Fruit fly (Drosophila melanogaster) whole organism, embryonic: ENCODE measurements around the gene CG43184.
A peak's percentile ranks its signal among the peaks of the same experiment; 100 is the strongest.

ENCODE experiments used
- Atf-2 ChIP-seq: fragments of 200-800 bp; sonication (Bioruptor generic); optimal IDR thresholded peaks from 2 replicates; lab custom pipeline; 2016; ENCODE audit warnings: missing biosample characterization, missing genetic modification characterization
- Atf6 ChIP-seq: fragments of 200-800 bp; sonication (Bioruptor generic); IDR thresholded peaks from 2 replicates; pipeline ENCODE4 v1.3.6; 2022; ENCODE audit warnings: missing biosample characterization, missing genetic modification characterization
- Bdp1 ChIP-seq: fragments of 200-800 bp; sonication (Bioruptor generic); optimal IDR thresholded peaks from 3 replicates; lab custom pipeline; 2016; ENCODE audit warnings: missing biosample characterization, missing genetic modification characterization
- CG10565 ChIP-seq: fragments of 200-800 bp; sonication (Bioruptor generic); optimal IDR thresholded peaks from 3 replicates; lab custom pipeline; 2016; ENCODE audit warnings: missing biosample characterization, mild to moderate bottlenecking, missing genetic modification characterization
- CG10959 ChIP-seq: fragments of 200-800 bp; sonication (Bioruptor generic); IDR thresholded peaks from 2 replicates; pipeline ENCODE4 v1.3.6; 2022; ENCODE audit warnings: missing biosample characterization, missing genetic modification characterization
- CG11093 ChIP-seq: fragments of 200-800 bp; sonication (Bioruptor generic); IDR thresholded peaks from 3 replicates; pipeline ENCODE4 v1.3.6; 2022; ENCODE audit warnings: missing biosample characterization, missing genetic modification characterization
- CG11695 ChIP-seq: fragments of 200-800 bp; sonication (Bioruptor generic); IDR thresholded peaks from 3 replicates; pipeline ENCODE4 v1.3.6; 2022; ENCODE audit warnings: missing biosample characterization, missing genetic modification characterization
- CG12391 ChIP-seq: fragments of 200-800 bp; sonication (Bioruptor generic); optimal IDR thresholded peaks from 3 replicates; lab custom pipeline; 2018; ENCODE audit warnings: missing biosample characterization, mild to moderate bottlenecking, missing genetic modification characterization, moderate library complexity
- CG13123 ChIP-seq: fragments of 200-800 bp; sonication (Bioruptor generic); optimal IDR thresholded peaks from 2 replicates; lab custom pipeline; 2016; ENCODE audit warnings: missing biosample characterization, missing genetic modification characterization
- CG14965 ChIP-seq: fragments of 200-800 bp; sonication (Bioruptor generic); optimal IDR thresholded peaks from 2 replicates; lab custom pipeline; 2016; ENCODE audit warnings: missing biosample characterization, missing genetic modification characterization, borderline replicate concordance
- CG17829 ChIP-seq: fragments of 200-800 bp; optimal IDR thresholded peaks from 2 replicates; lab custom pipeline; 2019; ENCODE audit warnings: missing biosample characterization, mild to moderate bottlenecking, missing genetic modification characterization, moderate library complexity
- CG3847 ChIP-seq: fragments of 200-800 bp; sonication (Bioruptor generic); IDR thresholded peaks from 2 replicates; pipeline ENCODE4 v1.3.6; 2022; ENCODE audit warnings: missing biosample characterization, missing genetic modification characterization
- CG4617 ChIP-seq: fragments of 200-800 bp; sonication (Bioruptor generic); optimal IDR thresholded peaks from 3 replicates; lab custom pipeline; 2016; ENCODE audit warnings: missing biosample characterization, missing genetic modification characterization, borderline replicate concordance
- CG7271 ChIP-seq: fragments of 200-800 bp; sonication (Bioruptor generic); optimal IDR thresholded peaks from 2 replicates; lab custom pipeline; 2018; ENCODE audit warnings: missing biosample characterization, mild to moderate bottlenecking, missing genetic modification characterization, moderate library complexity
- CG7556 ChIP-seq: fragments of 200-800 bp; sonication (Bioruptor generic); optimal IDR thresholded peaks from 2 replicates; lab custom pipeline; 2017; ENCODE audit warnings: missing biosample characterization, mild to moderate bottlenecking, missing genetic modification characterization
- CG7786 ChIP-seq: fragments of 200-800 bp; sonication (Bioruptor generic); optimal IDR thresholded peaks from 2 replicates; lab custom pipeline; 2016; ENCODE audit warnings: missing biosample characterization, missing genetic modification characterization
- CG8388 ChIP-seq: fragments of 200-800 bp; sonication (Bioruptor generic); optimal IDR thresholded peaks from 2 replicates; lab custom pipeline; 2019; ENCODE audit warnings: missing biosample characterization, mild to moderate bottlenecking, missing genetic modification characterization, moderate library complexity
- Dip2 ChIP-seq: fragments of 200-800 bp; sonication (Bioruptor generic); IDR thresholded peaks from 2 replicates; pipeline ENCODE4 v1.3.6; 2022; ENCODE audit warnings: missing biosample characterization, missing genetic modification characterization
- Dp ChIP-seq: fragments of 200-800 bp; sonication (Bioruptor generic); optimal IDR thresholded peaks from 2 replicates; lab custom pipeline; 2018; ENCODE audit warnings: missing biosample characterization, mild to moderate bottlenecking, missing genetic modification characterization, moderate library complexity
- Dref ChIP-seq: fragments of 200-800 bp; sonication (Bioruptor generic); IDR thresholded peaks from 2 replicates; pipeline ENCODE4 v1.3.6; 2022; ENCODE audit warnings: missing biosample characterization, missing genetic modification characterization
- ERR ChIP-seq: fragments of 200-800 bp; sonication (Bioruptor generic); optimal IDR thresholded peaks from 2 replicates; lab custom pipeline; 2016; ENCODE audit warnings: missing biosample characterization, missing genetic modification characterization
- Eip74EF ChIP-seq, 2 experiments: fragments of 200-800 bp in 1 of 2; fragments of >200 bp in 1 of 2; sonication (Bioruptor generic) in 1 of 2; optimal IDR thresholded peaks; 2 replicates each; lab custom pipeline; 2017 to 2019; ENCODE audit warnings: missing biosample characterization in 2 of 2, missing genetic modification characterization in 2 of 2, mild to moderate bottlenecking in 1 of 2, moderate library complexity in 1 of 2
- GATAe ChIP-seq: fragments of 200-800 bp; sonication (Bioruptor generic); conservative IDR thresholded peaks from 2 replicates; pipeline ENCODE4 v1.3.6; 2022; ENCODE audit warnings: missing biosample characterization, missing genetic modification characterization
- Hey ChIP-seq: fragments of 200-800 bp; sonication (Bioruptor generic); optimal IDR thresholded peaks from 3 replicates; lab custom pipeline; 2018; ENCODE audit warnings: missing biosample characterization, mild to moderate bottlenecking, missing genetic modification characterization
- Med ChIP-seq: fragments of 200-800 bp; sonication (Bioruptor generic); peaks from one replicate; lab custom pipeline; 2016; ENCODE audit warnings: missing biosample characterization, missing genetic modification characterization, mild to moderate bottlenecking, inconsistent platforms, moderate library complexity
- Myb ChIP-seq: fragments of 200-800 bp; sonication (Bioruptor generic); optimal IDR thresholded peaks from 2 replicates; lab custom pipeline; 2016; ENCODE audit warnings: missing biosample characterization, missing genetic modification characterization
- Neu2 ChIP-seq: fragments of 200-800 bp; sonication (Bioruptor generic); optimal IDR thresholded peaks from 3 replicates; lab custom pipeline; 2016; ENCODE audit warnings: missing biosample characterization, missing genetic modification characterization, borderline replicate concordance
- Taf1 ChIP-seq: fragments of 200-800 bp; sonication (Bioruptor generic); IDR thresholded peaks from 2 replicates; pipeline ENCODE4 v1.3.6; 2022; ENCODE audit warnings: missing biosample characterization, missing genetic modification characterization
- az2 ChIP-seq: fragments of 200-800 bp; sonication (Bioruptor generic); optimal IDR thresholded peaks from 3 replicates; lab custom pipeline; 2016; ENCODE audit warnings: missing biosample characterization, missing genetic modification characterization
- bcd ChIP-seq: fragments of 200-800 bp; sonication (Bioruptor generic); optimal IDR thresholded peaks from 2 replicates; lab custom pipeline; 2017; ENCODE audit warnings: missing biosample characterization, mild to moderate bottlenecking, missing genetic modification characterization
- corto ChIP-seq: fragments of 200-800 bp; sonication (Bioruptor generic); optimal IDR thresholded peaks from 2 replicates; lab custom pipeline; 2016; ENCODE audit warnings: missing biosample characterization, mild to moderate bottlenecking, missing genetic modification characterization, moderate library complexity
- croc ChIP-seq: fragments of 200-800 bp; sonication (Bioruptor generic); conservative IDR thresholded peaks from 3 replicates; pipeline ENCODE4 v1.3.6; 2022; ENCODE audit warnings: missing biosample characterization, missing genetic modification characterization
- crp ChIP-seq, 2 experiments: fragments of 200-800 bp; sonication (Bioruptor generic); optimal IDR thresholded peaks; 2 replicates in 1 of 2; 3 replicates in 1 of 2; lab custom pipeline; 2017; ENCODE audit warnings: missing biosample characterization in 2 of 2, missing genetic modification characterization in 2 of 2, mild to moderate bottlenecking in 1 of 2, moderate library complexity in 1 of 2
- danr ChIP-seq: fragments of 200-800 bp; sonication (Bioruptor generic); IDR thresholded peaks from 2 replicates; pipeline ENCODE4 v1.3.6; 2022; ENCODE audit warnings: missing biosample characterization, missing genetic modification characterization
- dati ChIP-seq: fragments of 200-800 bp; sonication (Bioruptor generic); IDR thresholded peaks from 2 replicates; pipeline ENCODE4 v1.3.6; 2022; ENCODE audit warnings: missing biosample characterization, missing genetic modification characterization
- dimm ChIP-seq: fragments of 200-800 bp; sonication (Bioruptor generic); IDR thresholded peaks from 2 replicates; pipeline ENCODE4 v1.3.6; 2022; ENCODE audit warnings: missing biosample characterization, missing genetic modification characterization
- dpn ChIP-seq, 2 experiments: fragments of 200-800 bp; sonication (Bioruptor generic); optimal IDR thresholded peaks; 3 replicates each; lab custom pipeline; 2016; ENCODE audit warnings: missing biosample characterization in 2 of 2, missing genetic modification characterization in 2 of 2
- ems ChIP-seq: fragments of 200-800 bp; sonication (Bioruptor generic); optimal IDR thresholded peaks from 3 replicates; lab custom pipeline; 2016; ENCODE audit warnings: missing biosample characterization, missing genetic modification characterization
- eyg ChIP-seq: fragments of 200-800 bp; sonication (Bioruptor generic); optimal IDR thresholded peaks from 3 replicates; lab custom pipeline; 2016; ENCODE audit warnings: missing biosample characterization, missing genetic modification characterization
- ham ChIP-seq: fragments of 200-800 bp; sonication (Bioruptor generic); IDR thresholded peaks from 2 replicates; pipeline ENCODE4 v1.3.6; 2022; ENCODE audit warnings: missing biosample characterization, missing genetic modification characterization
- mld ChIP-seq: fragments of 200-800 bp; sonication (Bioruptor generic); IDR thresholded peaks from 3 replicates; pipeline ENCODE4 v1.3.6; 2022; ENCODE audit warnings: missing biosample characterization, missing genetic modification characterization; ENCODE audit not compliant: partially characterized antibody
- nerfin-1 ChIP-seq: fragments of 200-800 bp; sonication (Bioruptor generic); optimal IDR thresholded peaks from 3 replicates; lab custom pipeline; 2019; ENCODE audit warnings: missing biosample characterization, mild to moderate bottlenecking, missing genetic modification characterization, moderate library complexity
- nom ChIP-seq: fragments of 200-800 bp; sonication (Bioruptor generic); optimal IDR thresholded peaks from 2 replicates; lab custom pipeline; 2017; ENCODE audit warnings: missing biosample characterization, missing genetic modification characterization, mild to moderate bottlenecking, moderate library complexity, missing genetic modification reagents
- peb ChIP-seq: fragments of 200-800 bp; sonication (Bioruptor generic); IDR thresholded peaks from 2 replicates; pipeline ENCODE4 v1.3.6; 2022; ENCODE audit warnings: missing biosample characterization, missing genetic modification characterization
- sd ChIP-seq: fragments of 200-800 bp; sonication (Bioruptor generic); optimal IDR thresholded peaks from 3 replicates; lab custom pipeline; 2018; ENCODE audit warnings: missing biosample characterization, mild to moderate bottlenecking, missing genetic modification characterization, moderate library complexity
- sqz ChIP-seq: fragments of 200-800 bp; sonication (Bioruptor generic); optimal IDR thresholded peaks from 3 replicates; lab custom pipeline; 2018; ENCODE audit warnings: missing biosample characterization, mild to moderate bottlenecking, missing genetic modification characterization
- tgo ChIP-seq: fragments of 200-800 bp; sonication (Bioruptor generic); IDR thresholded peaks from 3 replicates; pipeline ENCODE4 v1.3.6; 2022; ENCODE audit warnings: missing biosample characterization, missing genetic modification characterization
- twi ChIP-seq: fragments of 200-800 bp; optimal IDR thresholded peaks from 2 replicates; lab custom pipeline; 2019; ENCODE audit warnings: missing biosample characterization, mild to moderate bottlenecking, missing genetic modification characterization, moderate library complexity
- vfl ChIP-seq: fragments of 200-800 bp; sonication (Bioruptor generic); optimal IDR thresholded peaks from 2 replicates; lab custom pipeline; 2016; ENCODE audit warnings: missing biosample characterization, missing genetic modification characterization
- vnd ChIP-seq: fragments of 200-800 bp; sonication (Bioruptor generic); IDR thresholded peaks from 3 replicates; pipeline ENCODE4 v1.3.6; 2022; ENCODE audit warnings: missing biosample characterization, missing genetic modification characterization; ENCODE audit not compliant: partially characterized antibody
- z ChIP-seq: fragments of 200-800 bp; sonication (Bioruptor generic); IDR thresholded peaks from 3 replicates; pipeline ENCODE4 v1.3.6; 2022; ENCODE audit warnings: missing biosample characterization, missing genetic modification characterization

The CG43184 gene

DNA sequence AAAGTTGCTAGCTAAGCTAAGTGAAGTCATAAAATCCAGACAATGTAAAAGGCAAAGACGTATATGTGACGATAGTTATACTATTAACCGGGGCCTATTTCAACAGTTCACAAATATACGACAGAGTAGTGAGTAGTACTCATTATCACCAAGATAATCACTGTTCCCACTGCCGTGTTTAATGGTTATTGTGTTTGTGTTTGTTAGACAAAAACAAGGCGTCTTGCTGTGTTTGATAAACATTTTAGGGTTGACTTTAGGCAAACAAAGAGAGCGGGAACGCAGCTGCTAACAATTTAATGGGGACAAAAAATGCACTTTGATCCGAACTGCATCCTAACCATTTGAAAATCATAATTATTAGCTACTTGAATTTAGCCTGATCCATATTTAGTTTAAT lies 27.9 kb downstream of the CG43184 start (continued):
- TF ChIP-seq GATAe (no peak), vfl (GFP tag; lab: Kevin White, UChicago) (no peak), dati (GFP tag; lab: Robert Waterston, UW) (no peak), CG11093 (GFP tag; lab: Robert Waterston, UW) (no peak), CG11695 (peak; percentile 33; the same call in 1 of the 3 replicates), CG10959 (no peak), ems (GFP tag; lab: Kevin White, UChicago) (peak; percentile 31), Eip74EF (GFP tag; optimal IDR thresholded peaks at IDR 0.05; lab: Kevin White, UChicago) (no peak), danr (GFP tag; lab: Robert Waterston, UW) (no peak), tgo (GFP tag; lab: Robert Waterston, UW) (no peak), sd (tag; lab: Kevin White, UChicago) (no peak), CG17829 (tag; lab: Kevin White, UChicago) (peak; percentile 68), Neu2 (GFP tag; lab: Kevin White, UChicago) (no peak), CG7786 (no peak), Hey (tag; lab: Kevin White, UChicago) (peak; percentile 49), vnd (GFP tag; lab: Robert Waterston, UW) (no peak), nom (no peak), peb (GFP tag; lab: Robert Waterston, UW) (no peak), sqz (peak; percentile 77), Med (peak; percentile 93), eyg (GFP tag; lab: Kevin White, UChicago) (peak; percentile 55), CG10565 (no peak), CG4617 (GFP tag; lab: Kevin White, UChicago) (no peak), ham (GFP tag; lab: Robert Waterston, UW) (no peak), Dref (no peak), Dip2 (GFP tag; lab: Robert Waterston, UW) (no peak), CG3847 (GFP tag; lab: Robert Waterston, UW) (no peak), CG7271 (tag; lab: Kevin White, UChicago) (peak; percentile 92), nerfin-1 (tag; lab: Kevin White, UChicago) (no peak), Taf1 (GFP tag; lab: Robert Waterston, UW) (no peak), CG12391 (tag; lab: Kevin White, UChicago) (peak; percentile 67), Atf6 (GFP tag; lab: Robert Waterston, UW) (no peak), az2 (GFP tag; lab: Kevin White, UChicago) (peak; percentile 35), Atf-2 (GFP tag; lab: Kevin White, UChicago) (peak; percentile 43), Bdp1 (GFP tag; lab: Kevin White, UChicago) (peak; percentile 63), Dp (GFP tag; lab: Kevin White, UChicago) (no peak), dimm (GFP tag; lab: Robert Waterston, UW) (no peak), bcd (GFP tag; lab: Kevin White, UChicago) (peak; percentile 41), croc (GFP tag; lab: Robert Waterston, UW) (no peak), corto (no peak), CG7556 (GFP tag; lab: Kevin White, UChicago) (peak; percentile 56), crp (GFP tag; optimal IDR thresholded peaks at IDR 0.05; lab: Kevin White, UChicago) (no peak), z (GFP tag; lab: Robert Waterston, UW) (0 out of 3 replicates have a peak, but pooled peaks have one; percentile 38), twi (tag; lab: Kevin White, UChicago) (peak; percentile 70), CG13123 (peak; percentile 47), ERR (GFP tag; lab: Kevin White, UChicago) (no peak), dpn (GFP tag; optimal IDR thresholded peaks at IDR 0.05; lab: Kevin White, UChicago) (peak in 1 of 2 experiments; percentile 2), CG14965 (GFP tag; lab: Kevin White, UChicago) (peak; percentile 33), mld (no peak), Myb (no peak), CG8388 (GFP tag; lab: Kevin White, UChicago) (peak; percentile 59)
